Worm (Caenorhabditis elegans) whole organism, L2 larva: ENCODE data around the gene tsp-9.

Source experiments
- blmp-1 ChIP-seq: sonication (generic microtip); optimal IDR thresholded peaks from 2 replicates; lab custom pipeline; 2017; ENCODE audit warnings: missing genetic modification characterization, mild to moderate bottlenecking, missing compliant biosample characterization, antibody characterized with exemption, moderate library complexity; ENCODE audit not compliant: insufficient read depth
- dmd-4 ChIP-seq: sonication (generic microtip); optimal IDR thresholded peaks from 2 replicates; lab custom pipeline; 2017; ENCODE audit warnings: missing biosample characterization, missing genetic modification characterization

DNA sequence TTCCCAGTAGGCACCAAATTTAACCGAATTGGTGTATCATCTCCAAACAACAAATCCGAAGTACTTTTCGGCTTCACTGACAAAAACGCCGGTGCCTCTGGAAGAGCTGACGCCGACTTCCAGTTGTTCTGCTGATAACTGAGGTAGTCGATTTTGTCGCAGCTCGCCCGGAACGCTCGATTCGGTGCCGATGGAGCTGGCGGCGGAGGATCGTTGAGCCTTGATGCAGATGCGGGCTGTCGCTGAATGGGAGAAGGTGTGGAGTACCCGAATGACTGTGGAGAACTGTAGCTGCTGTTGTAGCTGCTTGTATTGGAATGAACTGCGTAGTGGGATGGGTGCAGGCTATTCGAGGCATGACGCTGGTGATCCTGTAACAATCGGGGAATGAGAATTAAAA, 32.7 kb upstream of the tsp-9 start:
- TF ChIP-seq blmp-1 (tag; lab: Kevin White, UChicago) (no peak), dmd-4 (no peak)
